Worm (Caenorhabditis elegans): ENCODE results near the gene ddx-46.

ddx-46 gene

DNA sequence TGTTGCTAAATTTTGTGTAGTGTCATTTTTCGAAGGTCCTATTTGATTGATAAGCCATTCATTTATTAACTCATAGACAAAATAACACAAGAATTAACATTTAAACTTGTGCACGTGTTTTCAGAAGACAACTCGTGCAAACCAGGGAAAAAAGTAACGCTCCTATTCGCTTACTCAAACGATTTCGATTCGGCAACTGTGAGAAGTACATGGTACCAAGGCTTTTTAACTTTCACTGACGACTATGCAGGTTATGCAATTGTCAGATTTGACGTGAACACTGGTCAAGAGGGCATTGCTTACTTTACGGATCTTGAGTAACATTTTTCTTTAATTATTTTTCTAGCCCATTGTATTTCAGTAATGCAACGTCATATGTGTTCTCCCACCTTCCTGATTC is 47.5 kb downstream of the ddx-46 start:
- TF ChIP-seq pha-4 (tag; optimal IDR thresholded peaks at IDR 0.05) (no peak), ceh-22 (tag; optimal IDR thresholded peaks at IDR 0.05) (no peak), fkh-10 (GFP tag; optimal IDR thresholded peaks at IDR 0.05) (no peak), sox-4 (tag; optimal IDR thresholded peaks at IDR 0.05) (no peak), K09A11.1 (tag; optimal IDR thresholded peaks at IDR 0.05; ENCODE audit: insufficient read depth) (no peak), ceh-31 (tag; optimal IDR thresholded peaks at IDR 0.05) (no peak), ceh-6 (GFP tag; optimal IDR thresholded peaks at IDR 0.05) (no peak), ztf-16 (tag; optimal IDR thresholded peaks at IDR 0.05) (no peak), unc-55 (GFP tag; optimal IDR thresholded peaks at IDR 0.05) (no peak), hlh-6 (tag; optimal IDR thresholded peaks at IDR 0.05) (no peak), fax-1 (tag; optimal IDR thresholded peaks at IDR 0.05) (no peak), ceh-14 (tag; optimal IDR thresholded peaks at IDR 0.05) (no peak), C08G9.2 (tag; optimal IDR thresholded peaks at IDR 0.05) (no peak)

DNA sequence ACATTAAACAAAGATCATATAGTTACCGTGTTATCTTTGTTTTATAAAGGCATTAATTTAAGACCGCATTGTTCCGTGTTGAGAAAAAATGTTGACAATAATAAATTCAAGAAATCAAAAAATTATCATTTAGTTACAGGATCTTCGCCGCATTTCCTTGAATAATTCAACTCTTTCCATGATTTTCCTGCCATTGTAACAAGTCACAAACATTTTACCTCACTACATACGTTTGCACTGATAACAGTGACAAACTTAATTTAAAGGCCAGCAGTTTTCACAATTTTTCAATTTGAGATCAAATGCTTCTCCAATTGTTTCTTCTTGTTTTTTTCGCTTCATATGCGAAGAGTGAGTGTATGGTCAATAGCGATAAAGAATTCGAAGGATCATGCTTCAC is 48.4 kb downstream of the ddx-46 start, which contains the start of gene clec-169:
TSS of gene clec-169 (plus strand) at position 301 of the 400 bp plus-strand sequence.
- TF ChIP-seq pax-1 (tag; optimal IDR thresholded peaks at IDR 0.05) = no peak
- no peak for TF ChIP-seq F13H6.1 (tag; optimal IDR thresholded peaks at IDR 0.05)
- no peak for TF ChIP-seq lim-6 (tag; optimal IDR thresholded peaks at IDR 0.05)
- no peak for TF ChIP-seq odd-2 (tag; optimal IDR thresholded peaks at IDR 0.05)
- TF ChIP-seq gmeb-2 (tag; optimal IDR thresholded peaks at IDR 0.05) = no peak
- no peak for TF ChIP-seq elt-2 (tag; optimal IDR thresholded peaks at IDR 0.05)
- no peak for TF ChIP-seq eyg-1 (tag; optimal IDR thresholded peaks at IDR 0.05)
- TF ChIP-seq dve-1 (tag; optimal IDR thresholded peaks at IDR 0.05) = no peak

DNA sequence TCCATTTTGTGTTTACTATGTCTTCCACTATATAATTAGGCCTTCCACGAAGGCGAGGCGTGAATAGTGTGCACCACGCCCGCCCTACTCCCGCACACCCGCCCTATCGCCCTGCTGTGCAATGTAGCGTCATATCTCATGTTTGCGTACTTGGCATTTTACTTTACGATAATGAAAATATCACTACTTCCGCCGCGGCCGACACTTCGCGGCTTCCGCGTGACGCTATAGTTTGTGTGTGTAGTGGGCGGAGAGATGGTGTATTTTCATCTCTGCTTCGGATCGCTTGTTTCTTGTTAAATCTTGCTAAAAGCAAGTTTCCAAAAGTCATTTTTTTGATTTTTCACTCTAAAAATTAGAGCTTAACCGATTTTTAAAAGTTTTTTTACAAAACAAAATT is 49.0 kb downstream of the ddx-46 start:
- TF ChIP-seq npax-4 (tag; optimal IDR thresholded peaks at IDR 0.05) (no peak), fax-1 (tag; optimal IDR thresholded peaks at IDR 0.05) (no peak), unc-55 (GFP tag; optimal IDR thresholded peaks at IDR 0.05) (no peak), pha-4 (tag; optimal IDR thresholded peaks at IDR 0.05) (no peak), pros-1 (tag; optimal IDR thresholded peaks at IDR 0.05) (no peak), nhr-232 (tag; optimal IDR thresholded peaks at IDR 0.05) (no peak), tbx-7 (tag; optimal IDR thresholded peaks at IDR 0.05) (no peak), unc-86 (tag; optimal IDR thresholded peaks at IDR 0.05) (no peak), unc-3 (GFP tag; conservative IDR thresholded peaks at IDR 0.05) (no peak), unc-3 (tag; optimal IDR thresholded peaks at IDR 0.05) (no peak), ceh-19 (GFP tag; optimal IDR thresholded peaks at IDR 0.05) (no peak), ceh-14 (tag; optimal IDR thresholded peaks at IDR 0.05) (no peak)

DNA sequence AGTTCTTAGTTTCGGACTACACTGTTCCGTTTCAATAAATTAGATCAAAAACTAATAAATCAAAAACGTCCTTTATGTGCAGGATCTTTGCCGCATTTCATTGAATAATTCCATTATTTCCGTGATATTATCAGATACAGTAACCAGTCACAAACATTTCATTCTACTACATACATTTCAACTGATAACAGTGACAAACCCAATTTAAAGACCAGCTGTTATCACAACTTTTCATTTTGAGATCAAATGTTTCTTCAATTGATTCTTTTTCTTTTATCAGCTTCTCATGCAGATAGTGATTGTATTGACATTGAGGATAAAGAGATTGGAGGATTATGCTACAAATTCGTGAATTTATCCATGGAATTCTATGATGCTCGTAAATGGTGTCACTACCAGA is 52.7 kb downstream of the ddx-46 start, which contains the start of gene clec-168:
TSS of gene clec-168 (plus strand) at position 247 of the 400 bp plus-strand sequence.
- no peak for TF ChIP-seq F13H6.1 (tag; optimal IDR thresholded peaks at IDR 0.05)

DNA sequence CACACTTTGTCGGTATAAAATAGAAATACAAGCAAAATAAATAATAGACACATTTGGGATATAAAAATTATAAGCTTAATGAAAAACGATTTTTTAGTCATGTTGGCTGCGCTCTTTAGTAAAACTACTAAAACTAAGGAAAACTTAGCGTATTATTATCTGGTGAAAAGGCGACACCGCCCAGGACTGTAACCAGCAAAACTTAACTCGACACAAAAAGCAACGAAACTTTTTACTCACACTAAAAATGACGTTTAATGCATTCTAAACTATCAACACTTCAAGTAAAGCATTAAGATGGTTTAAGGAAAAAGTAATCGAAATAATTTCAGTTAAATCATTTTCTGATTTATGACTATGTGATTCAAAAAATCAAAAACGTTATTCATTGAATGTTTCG is 53.8 kb downstream of the ddx-46 start, which contains the start of gene clec-167:
TSS of gene clec-167 (minus strand) at position 101 of the 400 bp plus-strand sequence.
- TF ChIP-seq gmeb-2 (tag; optimal IDR thresholded peaks at IDR 0.05) (no peak), elt-2 (tag; optimal IDR thresholded peaks at IDR 0.05) (no peak), elt-4 (tag; optimal IDR thresholded peaks at IDR 0.05) (no peak), fkh-10 (GFP tag; optimal IDR thresholded peaks at IDR 0.05) (no peak), ceh-30 (tag; optimal IDR thresholded peaks at IDR 0.05) (no peak), hlh-15 (tag; optimal IDR thresholded peaks at IDR 0.05) (no peak), nfya-1 (tag; optimal IDR thresholded peaks at IDR 0.05) (no peak), sdc-2 (tag; optimal IDR thresholded peaks at IDR 0.05) (no peak)
